Worm (Caenorhabditis elegans) whole organism, late embryonic: Measurements from ENCODE around the gene faah-6.

Experiments
- C08G9.2 ChIP-seq: sonication (generic microtip); optimal IDR thresholded peaks from 2 replicates; lab custom pipeline; 2016; ENCODE audit warnings: mild to moderate bottlenecking, missing genetic modification characterization, moderate library complexity, missing compliant biosample characterization
- C38D4.7 ChIP-seq: fragments of 200-800 bp; sonication (Bioruptor generic); optimal IDR thresholded peaks from 2 replicates; lab custom pipeline; 2018; ENCODE audit warnings: mild to moderate bottlenecking, missing genetic modification characterization, moderate library complexity, missing compliant biosample characterization
- F13H6.1 ChIP-seq: sonication (generic microtip); optimal IDR thresholded peaks from 2 replicates; lab custom pipeline; 2016; ENCODE audit warnings: missing genetic modification characterization, missing compliant biosample characterization
- K09A11.1 ChIP-seq: sonication (generic microtip); optimal IDR thresholded peaks from 2 replicates; lab custom pipeline; 2017; ENCODE audit warnings: antibody characterized with exemption, mild to moderate bottlenecking, missing genetic modification characterization, missing compliant biosample characterization; ENCODE audit not compliant: insufficient read depth
- Y22D7AL.16 ChIP-seq: sonication (generic microtip); optimal IDR thresholded peaks from 2 replicates; lab custom pipeline; 2016; ENCODE audit warnings: missing genetic modification characterization, missing compliant biosample characterization
- ahr-1 ChIP-seq: sonication (generic microtip); optimal IDR thresholded peaks from 2 replicates; lab custom pipeline; 2016; ENCODE audit warnings: missing genetic modification characterization, missing compliant biosample characterization
- ceh-22 ChIP-seq: sonication (generic microtip); optimal IDR thresholded peaks from 2 replicates; lab custom pipeline; 2017; ENCODE audit warnings: missing biosample characterization, missing genetic modification characterization
- ceh-31 ChIP-seq: sonication (generic microtip); optimal IDR thresholded peaks from 2 replicates; lab custom pipeline; 2016; ENCODE audit warnings: missing genetic modification characterization, missing compliant biosample characterization
- dmd-4 ChIP-seq: sonication (generic microtip); optimal IDR thresholded peaks from 2 replicates; lab custom pipeline; 2016; ENCODE audit warnings: borderline replicate concordance, missing genetic modification characterization, missing compliant biosample characterization
- dve-1 ChIP-seq: sonication (generic microtip); optimal IDR thresholded peaks from 2 replicates; lab custom pipeline; 2017; ENCODE audit warnings: antibody characterized with exemption, mild to moderate bottlenecking, missing genetic modification characterization, missing compliant biosample characterization
- elt-2 ChIP-seq: sonication (generic microtip); optimal IDR thresholded peaks from 2 replicates; lab custom pipeline; 2016; ENCODE audit warnings: missing genetic modification reagents, missing genetic modification characterization, missing compliant biosample characterization
- ets-4 ChIP-seq: sonication (generic microtip); optimal IDR thresholded peaks from 2 replicates; lab custom pipeline; 2016; ENCODE audit warnings: missing genetic modification characterization, missing compliant biosample characterization
- hlh-30 ChIP-seq: sonication (generic microtip); optimal IDR thresholded peaks from 2 replicates; lab custom pipeline; 2017; ENCODE audit warnings: antibody characterized with exemption, missing genetic modification characterization, missing compliant biosample characterization; ENCODE audit not compliant: insufficient read depth
- hlh-8 ChIP-seq: sonication (generic microtip); optimal IDR thresholded peaks from 2 replicates; lab custom pipeline; 2016; ENCODE audit warnings: missing genotype, missing genetic modification characterization, missing compliant biosample characterization
- lin-11 ChIP-seq: fragments of 200-800 bp; sonication (Bioruptor generic); optimal IDR thresholded peaks from 2 replicates; lab custom pipeline; 2018; ENCODE audit warnings: mild to moderate bottlenecking, missing genetic modification characterization, missing compliant biosample characterization
- mec-3 ChIP-seq: sonication (generic microtip); optimal IDR thresholded peaks from 2 replicates; lab custom pipeline; 2016; ENCODE audit warnings: borderline replicate concordance, missing genetic modification characterization, missing compliant biosample characterization
- nfya-1 ChIP-seq: sonication (generic microtip); optimal IDR thresholded peaks from 2 replicates; lab custom pipeline; 2017; ENCODE audit warnings: missing genetic modification characterization, mild to moderate bottlenecking, missing compliant biosample characterization, antibody characterized with exemption, moderate library complexity
- nhr-232 ChIP-seq: sonication (generic microtip); optimal IDR thresholded peaks from 2 replicates; lab custom pipeline; 2016; ENCODE audit warnings: missing genetic modification characterization, missing compliant biosample characterization
- odd-2 ChIP-seq: sonication (generic microtip); optimal IDR thresholded peaks from 2 replicates; lab custom pipeline; 2017; ENCODE audit warnings: antibody characterized with exemption, mild to moderate bottlenecking, missing genetic modification characterization, missing compliant biosample characterization
- pax-1 ChIP-seq: fragments of 150-350 bp; optimal IDR thresholded peaks from 2 replicates; lab custom pipeline; 2014; ENCODE audit warnings: missing biosample characterization, missing genetic modification characterization
- pha-2 ChIP-seq: sonication (generic microtip); optimal IDR thresholded peaks from 2 replicates; lab custom pipeline; 2017; ENCODE audit warnings: mild to moderate bottlenecking, missing genetic modification characterization, missing compliant biosample characterization
- sdc-2 ChIP-seq: sonication (generic microtip); optimal IDR thresholded peaks from 2 replicates; lab custom pipeline; 2016; ENCODE audit warnings: missing genotype, missing genetic modification characterization, missing compliant biosample characterization
- sox-2 ChIP-seq: fragments of 200-800 bp; sonication (Bioruptor generic); IDR thresholded peaks from 2 replicates; pipeline ENCODE4 v1.3.6; 2022; ENCODE audit warnings: missing genetic modification reagents, missing genetic modification characterization, missing compliant biosample characterization
- tbx-2 ChIP-seq: sonication (generic microtip); optimal IDR thresholded peaks from 2 replicates; lab custom pipeline; 2016; ENCODE audit warnings: missing genetic modification characterization, missing compliant biosample characterization
- unc-42 ChIP-seq: sonication (generic microtip); optimal IDR thresholded peaks from 2 replicates; lab custom pipeline; 2016; ENCODE audit warnings: missing genotype, missing genetic modification characterization, missing compliant biosample characterization
- unc-55 ChIP-seq: sonication (generic microtip); optimal IDR thresholded peaks from 2 replicates; lab custom pipeline; 2017; ENCODE audit warnings: missing biosample characterization, missing genetic modification reagents, missing genetic modification characterization
- zip-5 ChIP-seq: sonication (generic microtip); optimal IDR thresholded peaks from 2 replicates; lab custom pipeline; 2016; ENCODE audit warnings: missing genetic modification characterization, missing compliant biosample characterization

The faah-6 gene

ce11 chrIII:11636740-11637139 lies 13.5 kb upstream of the faah-6 start, which contains the start of gene tbx-33:
Gene tbx-33, minus strand, starts transcription at chrIII:11636840.
- TF ChIP-seq hlh-8: no peak
- no peak for TF ChIP-seq C08G9.2 (tag; lab: Kevin White, UChicago)
- no peak for TF ChIP-seq ets-4 (tag; lab: Kevin White, UChicago)
- TF ChIP-seq dve-1 (tag; lab: Kevin White, UChicago): no peak
- no peak for TF ChIP-seq Y22D7AL.16 (tag; lab: Kevin White, UChicago)

- TF ChIP-seq nfya-1 (tag; lab: Kevin White, UChicago): no peak
- peak; percentile 90 for TF ChIP-seq unc-42 (tag; lab: Kevin White, UChicago)
Observed at ce11 chrIII:11641347-11641746, 8.9 kb upstream of the faah-6 start.

- no peak for TF ChIP-seq F13H6.1 (tag; lab: Kevin White, UChicago)
Observed at ce11 chrIII:11651430-11651829, 1.2 kb downstream of the faah-6 start.

- TF ChIP-seq nhr-232: no peak
- TF ChIP-seq tbx-2: no peak
- TF ChIP-seq elt-2 (tag; lab: Kevin White, UChicago): no peak
- TF ChIP-seq pha-2: no peak
- TF ChIP-seq odd-2 (tag; lab: Kevin White, UChicago): no peak
- peak; percentile 63 for TF ChIP-seq nfya-1 (tag; lab: Kevin White, UChicago)
Observed at ce11 chrIII:11656389-11656788, 6.1 kb downstream of the faah-6 start.

- TF ChIP-seq nfya-1 (tag; lab: Kevin White, UChicago) (peak; percentile 47), pax-1 (tag; lab: Kevin White, UChicago) (no peak), ceh-31 (tag; lab: Kevin White, UChicago) (no peak), dmd-4 (tag; lab: Kevin White, UChicago) (no peak), ahr-1 (tag; lab: Kevin White, UChicago) (no peak), hlh-8 (no peak), sox-2 (GFP tag; lab: Robert Waterston, UW) (no peak), unc-55 (GFP tag; lab: Kevin White, UChicago) (peak; percentile 47), tbx-2 (peak; percentile 23), elt-2 (tag; lab: Kevin White, UChicago) (no peak), hlh-30 (tag; lab: Kevin White, UChicago) (peak; percentile 84)
Observed at ce11 chrIII:11657185-11657817, 7.0 kb downstream of the faah-6 start, which contains the start of gene crh-1. Gene crh-1, plus strand, starts transcription at chrIII:11657767.

ce11 chrIII:11659804-11660203 lies 9.6 kb downstream of the faah-6 start:
- no peak for TF ChIP-seq hlh-8
- peak; percentile 58 for TF ChIP-seq unc-55 (GFP tag; lab: Kevin White, UChicago)
- TF ChIP-seq dmd-4 (tag; lab: Kevin White, UChicago): no peak
- no peak for TF ChIP-seq mec-3 (tag; lab: Kevin White, UChicago)
- no peak for TF ChIP-seq C38D4.7 (GFP tag; lab: Kevin White, UChicago)

ce11 chrIII:11660736-11661135 lies 10.5 kb downstream of the faah-6 start:
- TF ChIP-seq sdc-2 (tag; lab: Kevin White, UChicago): no peak
- TF ChIP-seq, all 69 proteins: peak for 0

- TF ChIP-seq unc-42 (tag; lab: Kevin White, UChicago) (peak; percentile 88), K09A11.1 (tag; lab: Kevin White, UChicago) (no peak), ceh-31 (tag; lab: Kevin White, UChicago) (peak; percentile 10), lin-11 (tag; lab: Kevin White, UChicago) (no peak), zip-5 (tag; lab: Kevin White, UChicago) (no peak), Y22D7AL.16 (tag; lab: Kevin White, UChicago) (no peak), ceh-22 (tag; lab: Kevin White, UChicago) (no peak), nfya-1 (tag; lab: Kevin White, UChicago) (peak; percentile 8)
- TF ChIP-seq, all 69 proteins: peak for 3
Observed at ce11 chrIII:11663400-11663799, 13.1 kb downstream of the faah-6 start.
